Fruit fly (Drosophila melanogaster): Measurements from ENCODE around the gene CG13926.
A peak's percentile ranks its signal among the peaks of the same experiment; 100 is the strongest.

Gene CG13926

DNA sequence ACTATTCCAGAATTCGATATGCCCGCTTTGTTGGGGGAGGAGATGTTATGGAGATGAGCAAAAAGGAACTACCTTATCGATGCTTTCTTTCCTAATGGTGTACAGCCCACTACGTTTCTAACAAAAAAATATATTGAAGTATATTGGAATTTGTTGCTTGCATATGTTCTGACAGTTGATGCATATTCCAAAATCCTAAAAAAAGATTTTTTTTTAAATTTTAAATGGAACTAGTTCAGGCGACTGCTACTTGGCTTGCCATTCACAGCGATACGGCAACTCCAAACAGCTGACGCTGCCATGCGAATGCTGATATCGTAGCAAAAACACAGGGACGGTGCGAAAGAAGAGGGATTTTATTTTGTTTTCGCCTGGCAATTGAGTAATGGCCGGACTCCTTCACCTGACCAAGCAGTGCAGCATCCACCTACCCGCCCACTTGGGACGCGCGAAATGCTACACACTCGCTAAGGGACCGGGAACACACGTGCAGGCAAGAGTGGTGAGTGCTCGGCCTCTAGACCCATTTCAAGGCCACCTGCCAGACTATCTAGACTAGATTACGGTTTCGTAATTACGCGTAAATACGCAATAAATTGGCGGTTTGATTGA is at the start of gene CG13926, which contains the start of the genes ABCB7 and CG33230 (continued):
- TF ChIP-seq Pdp1 (GFP tag; optimal IDR thresholded peaks at IDR 0.05) = peak; percentile 39 to 77
- TF ChIP-seq Oaz (GFP tag; IDR thresholded peaks at IDR 0.05) = no peak
- no peak for TF ChIP-seq run (tag; optimal IDR thresholded peaks at IDR 0.05)
- TF ChIP-seq Atf6 (GFP tag; IDR thresholded peaks at IDR 0.05) = no peak
- no peak for TF ChIP-seq jigr1 (GFP tag; IDR thresholded peaks at IDR 0.05)
- peak; percentile 11 for TF ChIP-seq CG10979 (tag; optimal IDR thresholded peaks at IDR 0.05)
- TF ChIP-seq en (GFP tag; optimal IDR thresholded peaks at IDR 0.05) = no peak
- no peak for TF ChIP-seq sr (GFP tag; IDR thresholded peaks at IDR 0.05)
- TF ChIP-seq CG9817 (tag; optimal IDR thresholded peaks at IDR 0.05) = peak; percentile 6
- no peak for TF ChIP-seq ttk (GFP tag; IDR thresholded peaks at IDR 0.05)
- no peak for TF ChIP-seq CG7357 (GFP tag; IDR thresholded peaks at IDR 0.05)
- TF ChIP-seq gfzf (GFP tag; optimal IDR thresholded peaks at IDR 0.05) = no peak
- TF ChIP-seq Xbp1 (GFP tag; optimal IDR thresholded peaks at IDR 0.05) = peak; percentile 7
- TF ChIP-seq seq (GFP tag; IDR thresholded peaks at IDR 0.05) = no peak
- TF ChIP-seq Hsf (GFP tag; optimal IDR thresholded peaks at IDR 0.05) = peak; percentile 40
- no peak for TF ChIP-seq pho (GFP tag; optimal IDR thresholded peaks at IDR 0.05)
- TF ChIP-seq lmd (GFP tag; IDR thresholded peaks at IDR 0.05) = no peak
- TF ChIP-seq Sox102F (GFP tag; optimal IDR thresholded peaks at IDR 0.05) = no peak
- TF ChIP-seq Ptx1 (GFP tag; IDR thresholded peaks at IDR 0.05) = no peak; the same call in 1 of the 2 replicates
- TF ChIP-seq tgo (GFP tag; IDR thresholded peaks at IDR 0.05) = no peak
- TF ChIP-seq CG11696 (GFP tag; IDR thresholded peaks at IDR 0.05) = no peak
- TF ChIP-seq Atf-2 (GFP tag; optimal IDR thresholded peaks at IDR 0.05) = no peak
- TF ChIP-seq Bgb (GFP tag; IDR thresholded peaks at IDR 0.05; ENCODE audit: partially characterized antibody) = peak; percentile 47
- TF ChIP-seq CG2889 (GFP tag; IDR thresholded peaks at IDR 0.05) = no peak
- TF ChIP-seq CG4854 (GFP tag; optimal IDR thresholded peaks at IDR 0.05) = no peak
- peak; percentile 43 for TF ChIP-seq Sry-δ (GFP tag; optimal IDR thresholded peaks at IDR 0.05)
- TF ChIP-seq CG11456 (GFP tag; IDR thresholded peaks at IDR 0.05) = no peak
- no peak for TF ChIP-seq tll (GFP tag; optimal IDR thresholded peaks at IDR 0.05)
- TF ChIP-seq jing (GFP tag; optimal IDR thresholded peaks at IDR 0.05) = no peak
- TF ChIP-seq CG17829 (tag; optimal IDR thresholded peaks at IDR 0.05) = peak; percentile 34
- TF ChIP-seq pan (optimal IDR thresholded peaks at IDR 0.05) = no peak
- TF ChIP-seq pan (GFP tag; optimal IDR thresholded peaks at IDR 0.05 in 1 of 2, IDR thresholded peaks at IDR 0.05 in 1 of 2) = no peak
- no peak for TF ChIP-seq aop (GFP tag; IDR thresholded peaks at IDR 0.05)
- no peak for TF ChIP-seq dmrt99B (tag; optimal IDR thresholded peaks at IDR 0.05)
- TF ChIP-seq mam (GFP tag; optimal IDR thresholded peaks at IDR 0.05) = peak; percentile 57
- no peak for TF ChIP-seq CG10565 (GFP tag; optimal IDR thresholded peaks at IDR 0.05)
- TF ChIP-seq trh (GFP tag; optimal IDR thresholded peaks at IDR 0.05) = no peak
- no peak for TF ChIP-seq gem (tag; optimal IDR thresholded peaks at IDR 0.05)
- no peak for TF ChIP-seq CG1792 (GFP tag; optimal IDR thresholded peaks at IDR 0.05)
- no peak for TF ChIP-seq Hr78 (GFP tag; optimal IDR thresholded peaks at IDR 0.05)
- TF ChIP-seq CG8281 (tag; optimal IDR thresholded peaks at IDR 0.05) = no peak
- TF ChIP-seq Awh (GFP tag; IDR thresholded peaks at IDR 0.05) = no peak
- TF ChIP-seq CG1602 (GFP tag; optimal IDR thresholded peaks at IDR 0.05) = no peak
- TF ChIP-seq CG15601 (tag; optimal IDR thresholded peaks at IDR 0.05) = no peak
- no peak for TF ChIP-seq grn (GFP tag; optimal IDR thresholded peaks at IDR 0.05)
- no peak for TF ChIP-seq usp (GFP tag; optimal IDR thresholded peaks at IDR 0.05)
- TF ChIP-seq psq (GFP tag; optimal IDR thresholded peaks at IDR 0.05) = no peak
- TF ChIP-seq CG10462 (GFP tag; optimal IDR thresholded peaks at IDR 0.05) = no peak
- TF ChIP-seq B-H1 (GFP tag; IDR thresholded peaks at IDR 0.05) = no peak
- no peak for TF ChIP-seq CG17186 (GFP tag; optimal IDR thresholded peaks at IDR 0.05)
- TF ChIP-seq NC2β (GFP tag; optimal IDR thresholded peaks at IDR 0.05) = no peak
- peak; percentile 1 for TF ChIP-seq Dip3 (GFP tag; optimal IDR thresholded peaks at IDR 0.05)
